Fruit fly (Drosophila melanogaster): ENCODE data around the gene Dop1R1.

The Dop1R1 gene

dm6 chr3R:14125479-14126121 is 89.0 kb downstream of the Dop1R1 start, which contains the start of the genes 140up and Polr2B (continued):
- TF ChIP-seq CG11696 (GFP tag; IDR thresholded peaks at IDR 0.05) (peak; percentile 69), Chrac-16 (GFP tag; optimal IDR thresholded peaks at IDR 0.05) (peak; percentile 95), cwo (GFP tag; optimal IDR thresholded peaks at IDR 0.05) (peak; percentile 83), HmgZ (tag; optimal IDR thresholded peaks at IDR 0.05) (peak; percentile 93), zen (tag; optimal IDR thresholded peaks at IDR 0.05) (peak; percentile 93), Pdp1 (GFP tag; optimal IDR thresholded peaks at IDR 0.05) (peak; percentile 62 to 86), br (optimal IDR thresholded peaks at IDR 0.05) (no peak), Ada2b (GFP tag; IDR thresholded peaks at IDR 0.05) (peak; percentile 88), Fer2 (tag; optimal IDR thresholded peaks at IDR 0.05) (peak; percentile 92), CG3281 (GFP tag; optimal IDR thresholded peaks at IDR 0.05) (peak; percentile 92), CG8089 (GFP tag; optimal IDR thresholded peaks at IDR 0.05) (peak; percentile 68), CG10267 (tag; optimal IDR thresholded peaks at IDR 0.05) (peak; percentile 100), CG18599 (GFP tag; optimal IDR thresholded peaks at IDR 0.05) (peak; percentile 95), CG1602 (GFP tag; optimal IDR thresholded peaks at IDR 0.05) (peak; percentile 94), CG2199 (GFP tag; IDR thresholded peaks at IDR 0.05) (no peak), CG13296 (GFP tag; optimal IDR thresholded peaks at IDR 0.05) (peak; percentile 89), CoRest (tag; optimal IDR thresholded peaks at IDR 0.05) (peak; percentile 97), Trl (optimal IDR thresholded peaks at IDR 0.05) (no peak), Trl (GFP tag; optimal IDR thresholded peaks at IDR 0.05) (peak; percentile 75), Sry-β (GFP tag; optimal IDR thresholded peaks at IDR 0.05) (peak; percentile 57), YL-1 (GFP tag; optimal IDR thresholded peaks at IDR 0.05) (peak; percentile 88), C15 (GFP tag; IDR thresholded peaks at IDR 0.05) (peak; percentile 61; the same call in 1 of the 3 replicates), CG2120 (GFP tag; optimal IDR thresholded peaks at IDR 0.05) (peak; percentile 92), CG6254 (GFP tag; optimal IDR thresholded peaks at IDR 0.05) (peak; percentile 76), lov (optimal IDR thresholded peaks at IDR 0.05) (no peak), lov (GFP tag; IDR thresholded peaks at IDR 0.05) (peak; percentile 78; the same call in 1 of the 3 replicates), CG10274 (GFP tag; optimal IDR thresholded peaks at IDR 0.05) (peak; percentile 64), CG17385 (GFP tag; optimal IDR thresholded peaks at IDR 0.05) (peak; percentile 89), CG12769 (tag; optimal IDR thresholded peaks at IDR 0.05) (no peak), Xrp1 (GFP tag; IDR thresholded peaks at IDR 0.05) (peak; percentile 97), Lhr (GFP tag; optimal IDR thresholded peaks at IDR 0.05) (peak; percentile 60), sr (GFP tag; IDR thresholded peaks at IDR 0.05) (peak; percentile 44; the same call in 1 of the 3 replicates), Adf1 (GFP tag; IDR thresholded peaks at IDR 0.05) (peak; percentile 70), psq (GFP tag; optimal IDR thresholded peaks at IDR 0.05) (peak; percentile 84), cas (GFP tag; IDR thresholded peaks at IDR 0.05) (peak; percentile 78), CG32767 (GFP tag; IDR thresholded peaks at IDR 0.05) (peak; percentile 86), CG18476 (GFP tag; optimal IDR thresholded peaks at IDR 0.05) (peak; percentile 93), dan (GFP tag; IDR thresholded peaks at IDR 0.05) (peak; percentile 37; the same call in 1 of the 2 replicates), nom (GFP tag; optimal IDR thresholded peaks at IDR 0.05) (peak; percentile 73), CG11398 (GFP tag; optimal IDR thresholded peaks at IDR 0.05) (peak; percentile 49), so (GFP tag; IDR thresholded peaks at IDR 0.05) (peak; percentile 90), CG8290 (GFP tag; optimal IDR thresholded peaks at IDR 0.05) (peak; percentile 87), CG8290 (tag; optimal IDR thresholded peaks at IDR 0.05) (peak in 1 of 2 experiments; percentile 68), Xbp1 (GFP tag; optimal IDR thresholded peaks at IDR 0.05) (peak; percentile 96), Mad (GFP tag; optimal IDR thresholded peaks at IDR 0.05) (peak; percentile 89), gem (tag; optimal IDR thresholded peaks at IDR 0.05) (peak; percentile 97), Oaz (GFP tag; IDR thresholded peaks at IDR 0.05) (peak; percentile 63), wor (GFP tag; IDR thresholded peaks at IDR 0.05) (peak; percentile 88), CG11093 (GFP tag; IDR thresholded peaks at IDR 0.05) (peak; percentile 84), croc (GFP tag; conservative IDR thresholded peaks at IDR 0.05) (peak; percentile 86), pb (GFP tag; optimal IDR thresholded peaks at IDR 0.05) (peak; percentile 42)
